Worm (Caenorhabditis elegans) whole organism, L4 larva: Measurements from ENCODE around the gene T12A7.6.

Source experiments
- Y48G9A.11 ChIP-seq: fragments of 200-800 bp; sonication (Bioruptor generic); IDR thresholded peaks from 2 replicates; pipeline ENCODE4 v1.3.6; 2022; ENCODE audit warnings: missing genetic modification reagents, missing genetic modification characterization, missing compliant biosample characterization
- ceh-82 ChIP-seq: sonication (generic microtip); optimal IDR thresholded peaks from 2 replicates; lab custom pipeline; 2017; ENCODE audit warnings: missing biosample characterization, missing genetic modification characterization
- fkh-10 ChIP-seq: fragments of 150-350 bp; optimal IDR thresholded peaks from 2 replicates; lab custom pipeline; 2014; ENCODE audit warnings: missing biosample characterization, missing genetic modification reagents, missing genetic modification characterization
- lin-13 ChIP-seq: fragments of 150-350 bp; optimal IDR thresholded peaks from 2 replicates; lab custom pipeline; 2014; ENCODE audit warnings: missing biosample characterization, missing genetic modification reagents, missing genetic modification characterization
- lin-39 ChIP-seq: fragments of 150-350 bp; optimal IDR thresholded peaks from 2 replicates; lab custom pipeline; 2014; ENCODE audit warnings: missing biosample characterization, missing genetic modification reagents, missing genetic modification characterization
- mep-1 ChIP-seq: fragments of 150-350 bp; sonication (generic microtip); optimal IDR thresholded peaks from 3 replicates; lab custom pipeline; 2014; ENCODE audit warnings: missing biosample characterization, missing genetic modification characterization
- mxl-3 ChIP-seq: fragments of 200-800 bp; sonication (Bioruptor generic); optimal IDR thresholded peaks from 2 replicates; lab custom pipeline; 2018; ENCODE audit warnings: mild to moderate bottlenecking, missing genetic modification characterization, missing compliant biosample characterization
- nhr-11 ChIP-seq: fragments of 150-350 bp; optimal IDR thresholded peaks from 2 replicates; lab custom pipeline; 2014; ENCODE audit warnings: missing biosample characterization, missing genetic modification characterization
- vab-7 ChIP-seq: fragments of 200-800 bp; sonication (Bioruptor generic); IDR thresholded peaks from 2 replicates; pipeline ENCODE4 v1.3.6; 2022; ENCODE audit warnings: missing genetic modification reagents, missing genetic modification characterization, missing compliant biosample characterization
- zfp-3 ChIP-seq: fragments of 200-800 bp; sonication (Bioruptor generic); conservative IDR thresholded peaks from 2 replicates; pipeline ENCODE4 v1.3.6; 2022; ENCODE audit warnings: missing genetic modification reagents, missing genetic modification characterization, missing compliant biosample characterization
- ztf-11 ChIP-seq: fragments of 150-350 bp; optimal IDR thresholded peaks from 2 replicates; lab custom pipeline; 2014; ENCODE audit warnings: missing biosample characterization, missing genetic modification characterization

DNA sequence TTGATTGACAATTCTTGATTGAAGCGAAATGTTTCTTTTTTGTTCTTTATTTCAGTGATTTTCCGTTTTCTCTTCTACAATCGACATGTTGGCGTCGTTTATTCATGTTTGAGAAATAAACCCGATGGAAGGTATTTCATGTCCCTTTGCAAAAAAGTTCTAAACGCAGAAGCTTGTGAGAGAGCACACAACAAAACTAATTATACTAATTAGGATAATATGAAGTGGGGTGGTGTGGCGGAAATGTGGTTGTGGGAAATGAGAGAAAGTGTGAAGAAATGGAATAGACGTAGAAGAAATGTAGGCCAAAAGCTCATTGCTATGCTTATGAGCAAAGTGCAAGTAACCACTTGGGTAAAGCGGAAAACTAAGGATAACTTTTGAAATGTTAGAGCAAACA lies 33.8 kb downstream of the T12A7.6 start:
- TF ChIP-seq Y48G9A.11 (no peak), mep-1 (tag; lab: Kevin White, UChicago) (no peak), ztf-11 (no peak), ceh-82 (no peak), zfp-3 (GFP tag; lab: Robert Waterston, UW) (no peak), mxl-3 (GFP tag; lab: Kevin White, UChicago) (no peak), fkh-10 (GFP tag; lab: Kevin White, UChicago) (no peak), lin-13 (GFP tag; lab: Kevin White, UChicago) (no peak), nhr-11 (tag; lab: Kevin White, UChicago) (no peak), lin-39 (tag; lab: Kevin White, UChicago) (no peak), vab-7 (GFP tag; lab: Robert Waterston, UW) (no peak)
